Fruit fly (Drosophila melanogaster) S2 (cell line): ENCODE results near the gene CG11247.

ENCODE experiments used
- CG8478 ChIP-seq: fragments of >200 bp; optimal IDR thresholded peaks from 2 replicates; lab custom pipeline; 2018
- CTCF ChIP-seq, 2 experiments: fragments of >200 bp; optimal IDR thresholded peaks; 2 replicates each; lab custom pipeline; 2018

- TF ChIP-seq CG8478 (lab: Kevin White, UChicago) = no peak
- no peak for TF ChIP-seq CTCF (optimal IDR thresholded peaks at IDR 0.05; lab: Kevin White, UChicago)
Observed at dm6 chr3L:21688607-21689129, 39.9 kb downstream of the CG11247 start.
